Worm (Caenorhabditis elegans) whole organism, dauer: ENCODE data around the gene cpr-3.
"Not testable (repeated sequence)": the region's sequence is repeated elsewhere in the genome, so short reads cannot be mapped to it uniquely, and the experiment has no call there.

Experiments
- unc-62 ChIP-seq: sonication (generic microtip); optimal IDR thresholded peaks from 2 replicates; lab custom pipeline; 2017; ENCODE audit warnings: missing biosample characterization, missing genetic modification reagents, missing genetic modification characterization

The cpr-3 gene

DNA sequence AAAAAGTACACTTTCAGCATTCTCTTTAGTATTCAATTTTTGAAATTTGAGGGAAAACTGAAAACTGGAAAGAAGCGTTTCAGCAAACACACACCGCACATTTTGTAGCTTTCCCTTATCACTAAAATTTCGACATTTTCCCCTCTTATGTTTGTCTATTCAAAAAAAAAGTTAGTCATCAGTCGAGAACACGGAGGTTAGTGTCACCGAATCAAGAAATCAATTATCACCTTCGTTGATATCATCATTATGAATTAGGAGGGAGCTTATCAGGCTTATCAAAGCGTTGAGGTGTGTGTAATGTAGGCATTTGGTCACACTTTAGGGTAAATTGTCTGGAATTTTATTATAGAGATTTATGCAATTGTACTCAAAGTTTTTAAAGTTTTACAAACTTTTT lies at the start of gene cpr-3:
Gene cpr-3, minus strand, starts transcription at position 104 of the 400 bp plus-strand sequence.
- no peak for TF ChIP-seq unc-62

DNA sequence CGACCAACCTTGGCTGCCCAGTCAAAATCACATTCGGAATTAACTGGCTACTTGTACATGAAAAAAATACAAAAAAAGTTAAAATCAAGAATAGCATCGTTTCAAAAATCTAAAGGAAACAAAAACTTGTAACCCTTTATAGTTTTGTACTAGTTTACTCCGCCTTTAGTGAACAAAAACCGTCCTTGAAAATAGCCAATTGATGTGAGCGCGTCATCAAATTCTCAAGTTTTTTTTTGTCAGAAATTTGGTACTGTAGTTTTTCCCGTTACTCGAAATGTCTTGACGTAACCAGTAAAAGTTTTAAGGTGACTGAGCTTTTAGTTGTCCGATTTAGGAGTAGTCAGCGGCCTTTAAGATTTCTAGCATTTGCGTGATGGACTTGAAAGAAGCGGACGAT lies 48.8 kb upstream of the cpr-3 start, which contains the start of gene C29F3.3:
Gene C29F3.3, minus strand, starts transcription at position 101 of the 400 bp plus-strand sequence.
- no peak for TF ChIP-seq unc-62

DNA sequence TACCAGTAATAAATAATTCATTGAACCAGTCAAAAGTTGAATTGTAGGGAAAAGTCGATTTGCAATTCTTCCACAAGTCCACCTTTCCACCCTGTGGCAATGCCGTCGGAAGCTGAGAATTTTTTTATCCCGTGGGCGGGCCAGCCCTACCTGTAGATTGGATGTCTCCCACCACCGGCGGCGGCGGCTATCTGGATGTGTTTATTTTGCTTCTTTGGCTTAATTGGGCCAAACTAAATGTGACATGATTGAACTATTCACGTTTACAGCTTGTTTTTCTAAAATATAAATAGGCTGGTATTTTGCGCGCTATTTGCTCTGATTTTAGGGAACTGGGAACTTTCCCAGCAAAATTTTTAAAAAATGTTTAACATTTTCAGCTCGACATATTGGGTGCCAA lies 46.0 kb upstream of the cpr-3 start, which contains the start of gene wrt-8:
Gene wrt-8, minus strand, starts transcription at position 101 of the 400 bp plus-strand sequence.
- no peak for TF ChIP-seq unc-62

DNA sequence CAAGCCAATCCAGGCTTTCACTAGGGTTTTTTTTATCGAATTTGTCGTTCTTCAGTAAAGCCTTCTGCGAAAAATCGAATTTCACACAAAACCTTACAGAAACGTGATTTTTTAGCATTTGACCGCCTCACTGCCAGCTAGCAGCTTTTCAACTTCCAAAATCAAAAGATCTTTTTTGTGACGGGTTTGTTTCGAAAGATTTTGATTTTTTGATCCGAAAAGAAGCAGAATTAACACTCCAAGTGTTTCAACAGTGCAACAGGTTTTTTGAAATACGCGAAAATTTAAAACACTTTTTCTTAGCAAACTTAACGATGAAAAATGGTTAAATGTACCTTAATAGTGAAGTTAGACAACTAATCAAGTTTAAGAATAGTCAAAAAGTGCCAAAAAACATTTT lies 42.9 kb upstream of the cpr-3 start, which contains the start of gene clec-229:
Gene clec-229, minus strand, starts transcription at position 101 of the 400 bp plus-strand sequence.
- TF ChIP-seq unc-62: no peak

DNA sequence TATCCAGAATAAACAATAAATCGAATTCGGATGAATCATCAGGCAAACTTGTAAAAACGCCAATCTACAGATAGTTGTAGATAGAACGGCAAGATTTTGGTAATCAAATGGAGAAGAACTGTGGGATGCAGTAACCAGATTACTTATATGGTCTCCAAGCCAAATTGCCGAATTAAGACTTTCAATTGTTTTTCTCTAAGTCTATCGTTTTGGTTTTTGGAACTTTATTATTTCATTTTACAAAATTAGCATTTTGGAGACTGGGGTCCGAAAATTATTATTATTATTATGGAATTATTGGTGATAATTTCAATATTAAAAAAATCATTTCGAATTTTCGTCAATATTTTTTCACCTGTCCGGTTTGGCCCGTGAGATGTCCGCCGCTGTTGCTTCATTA lies 40.9 kb upstream of the cpr-3 start, which contains the start of gene clec-228:
Gene clec-228, minus strand, starts transcription at position 101 of the 400 bp plus-strand sequence.
- TF ChIP-seq unc-62: no peak

DNA sequence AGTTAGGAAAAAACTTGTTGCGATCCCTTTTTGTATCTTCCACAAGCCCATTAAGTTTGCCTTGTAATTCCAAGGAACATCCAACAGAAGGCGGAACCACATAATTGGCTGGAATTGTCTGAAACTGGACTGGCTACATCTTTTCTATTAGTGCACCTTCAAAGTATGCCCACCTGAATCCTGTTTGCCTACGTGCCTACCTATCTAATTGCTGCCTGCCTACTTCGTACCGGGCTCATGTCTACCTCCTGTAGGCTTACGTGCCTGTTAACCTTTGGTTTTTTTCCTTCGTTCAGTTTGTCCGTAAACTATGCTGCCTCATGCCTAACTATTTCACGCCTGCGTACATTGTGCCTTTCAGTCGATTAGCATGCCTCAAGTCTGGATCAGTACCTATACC lies 38.9 kb upstream of the cpr-3 start, which contains the start of gene wrt-7:
Gene wrt-7, minus strand, starts transcription at position 101 of the 400 bp plus-strand sequence.
- TF ChIP-seq unc-62: no peak

DNA sequence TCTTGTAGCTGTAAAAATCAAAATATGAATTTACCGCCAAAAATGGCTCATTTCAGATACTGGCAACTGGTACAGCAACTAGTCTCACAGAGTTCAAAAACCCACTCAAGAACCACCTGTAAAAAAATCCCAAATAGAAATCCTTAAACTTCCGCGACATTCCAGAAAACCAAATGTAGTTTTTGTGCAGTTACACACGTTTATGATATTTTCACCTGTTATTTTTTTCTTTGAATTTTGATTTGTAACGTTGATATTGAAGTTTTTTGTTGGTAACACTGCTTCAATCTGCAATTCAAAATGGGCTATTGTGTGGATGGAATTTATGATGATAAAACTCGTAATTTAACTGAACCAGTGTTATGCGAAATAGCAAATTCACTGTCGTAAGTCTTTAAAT lies 34.4 kb upstream of the cpr-3 start, which contains the start of gene srw-113:
Gene srw-113, plus strand, starts transcription at position 301 of the 400 bp plus-strand sequence.
- no peak for TF ChIP-seq unc-62

DNA sequence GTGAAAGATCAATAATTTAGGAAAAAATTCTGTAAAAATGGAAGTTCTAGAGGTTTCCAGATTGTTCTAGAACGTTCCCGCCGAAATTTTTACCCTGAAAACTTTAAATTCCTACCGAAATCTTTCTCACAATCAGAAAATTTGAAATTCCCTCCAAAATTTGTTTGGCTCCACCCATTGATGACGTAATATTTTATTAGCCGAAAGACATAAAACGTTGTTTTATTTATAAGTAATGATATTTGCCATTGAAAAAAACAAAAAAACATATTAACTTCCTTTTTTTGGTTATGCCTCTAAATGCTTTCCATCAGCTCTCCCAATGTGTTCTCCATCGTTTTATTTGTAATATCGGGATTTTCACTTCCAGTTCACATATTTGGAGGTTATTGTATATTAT lies 31.8 kb upstream of the cpr-3 start, which contains the start of gene srh-295:
Gene srh-295, plus strand, starts transcription at position 301 of the 400 bp plus-strand sequence.
- TF ChIP-seq unc-62: no peak

DNA sequence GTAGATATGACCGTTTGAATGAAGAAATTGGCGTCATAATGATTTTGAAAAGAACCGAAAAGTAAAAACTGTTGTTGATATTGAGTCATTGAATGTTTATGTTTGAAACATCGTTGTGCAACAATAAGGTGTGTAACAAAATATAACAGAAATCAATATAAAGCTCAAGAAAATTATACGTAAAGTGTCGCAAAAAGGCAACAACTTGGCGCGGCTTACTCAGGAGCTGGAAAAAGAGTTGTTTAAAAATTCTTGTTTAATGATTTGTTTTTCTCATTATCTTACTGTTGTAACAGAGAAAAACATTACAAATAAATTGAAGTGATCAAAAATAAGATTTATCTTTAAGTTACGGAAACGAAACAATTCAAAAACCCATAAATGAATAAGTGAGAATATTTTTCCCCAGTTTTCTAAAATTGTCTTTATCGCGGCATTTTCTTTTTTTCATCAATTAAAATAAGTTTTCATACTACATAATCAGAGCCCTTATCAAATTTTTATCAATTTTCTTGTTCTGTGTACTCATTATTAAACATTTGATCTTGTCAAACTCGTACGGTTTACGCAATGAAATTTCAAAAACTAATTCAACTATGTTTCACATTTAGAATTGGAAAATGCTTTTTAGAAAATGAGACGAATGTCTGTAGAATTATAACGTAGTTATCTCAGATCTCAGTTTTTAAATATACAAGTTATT lies 29.4 kb upstream of the cpr-3 start, which contains the start of gene ZK1037.6:
Gene ZK1037.6, minus strand, starts transcription at position 51 of the 703 bp plus-strand sequence.
- no peak for TF ChIP-seq unc-62

DNA sequence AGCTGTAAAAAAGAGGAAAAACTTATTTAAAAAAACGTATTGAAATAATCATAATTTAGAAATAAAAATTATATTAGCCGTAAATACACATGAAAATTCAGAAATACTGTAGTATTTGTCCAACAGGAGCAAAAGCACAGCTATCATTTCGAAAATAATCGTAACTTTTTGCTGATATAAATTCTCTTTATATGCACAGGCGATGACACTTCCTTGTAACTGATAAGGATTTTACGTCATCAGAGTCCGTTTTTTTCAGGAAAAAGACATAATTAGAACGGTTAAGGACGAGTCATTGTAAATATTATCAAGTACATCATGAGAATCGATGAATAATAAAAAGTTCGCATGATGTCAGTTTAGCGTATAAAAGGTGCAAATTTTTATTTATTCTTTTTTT lies 24.9 kb upstream of the cpr-3 start:
- no peak for TF ChIP-seq unc-62

DNA sequence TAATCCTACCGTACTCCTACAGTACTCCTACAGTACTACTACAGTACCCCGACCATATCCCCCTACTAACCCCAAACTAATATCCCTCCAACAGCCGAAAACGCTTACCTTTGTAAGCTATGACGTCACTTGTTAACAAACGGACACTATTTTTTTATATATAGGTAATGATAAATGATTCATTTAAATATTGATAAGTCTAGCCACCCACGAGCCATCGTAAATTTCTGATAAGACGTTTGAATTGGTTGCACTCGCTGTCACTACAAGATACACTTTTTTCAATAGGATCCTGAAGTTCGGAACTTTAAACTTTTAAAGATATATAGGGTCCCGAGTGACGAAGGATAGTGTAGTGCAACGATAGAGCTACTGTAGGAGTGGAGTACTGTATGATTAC lies 24.2 kb upstream of the cpr-3 start, which contains the start of gene nhr-247:
Gene nhr-247, plus strand, starts transcription at position 330 of the 400 bp plus-strand sequence.
- TF ChIP-seq unc-62: not testable (repeated sequence)

DNA sequence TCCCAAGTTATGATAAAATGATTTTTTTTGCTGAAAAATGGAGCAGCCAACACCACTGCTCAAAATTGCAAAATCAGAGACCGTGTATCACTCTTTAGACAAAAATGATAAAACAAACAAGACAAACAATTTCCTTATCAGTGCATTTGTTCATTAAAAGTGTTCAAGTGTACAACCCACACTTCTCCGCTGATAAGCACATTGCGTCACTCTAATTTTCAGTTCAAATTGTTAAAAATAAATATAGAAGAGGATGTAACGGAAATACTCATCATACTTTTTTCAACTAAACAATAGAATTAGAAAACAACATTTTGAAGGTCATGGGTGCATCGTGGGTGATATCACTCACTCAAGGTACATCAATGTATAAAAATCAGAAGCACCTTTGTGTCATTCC lies 20.1 kb upstream of the cpr-3 start, which contains the start of gene nhr-291:
Gene nhr-291, plus strand, starts transcription at position 324 of the 400 bp plus-strand sequence.
- no peak for TF ChIP-seq unc-62

DNA sequence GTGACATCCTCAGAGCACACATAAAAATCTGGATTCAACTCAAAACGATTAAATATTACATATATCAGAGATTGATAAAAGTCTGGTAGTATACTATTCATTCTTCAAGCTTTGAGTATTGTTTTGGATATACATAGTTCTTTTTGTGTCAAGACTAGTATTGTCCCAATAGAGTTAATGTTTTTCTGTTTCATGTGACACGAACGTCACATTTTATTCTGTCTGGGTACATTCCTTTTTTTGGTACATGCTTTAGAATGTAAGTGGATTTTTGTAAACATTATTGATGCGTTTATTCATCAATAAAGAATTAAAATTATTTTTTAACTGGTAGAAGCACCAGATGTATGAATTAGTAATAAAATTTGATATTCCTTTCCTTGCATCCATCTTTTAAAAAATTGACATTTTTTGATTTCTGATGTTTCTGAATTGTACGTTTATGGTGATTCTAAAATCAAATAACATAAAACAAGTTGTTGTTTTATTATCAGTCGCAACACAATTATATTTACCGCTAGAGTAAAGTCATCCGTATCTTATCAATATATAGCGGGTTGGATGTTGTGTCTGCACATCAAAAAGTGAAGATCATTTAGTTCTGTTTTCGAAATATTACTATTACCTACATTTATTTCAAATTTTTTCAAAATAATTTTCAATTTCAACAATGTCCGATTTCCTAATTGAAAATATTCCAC lies 17.5 kb upstream of the cpr-3 start, which contains the start of the genes srt-22 and nhr-246:
Gene srt-22, minus strand, starts transcription at position 101 of the 701 bp plus-strand sequence.
Gene nhr-246, plus strand, starts transcription at position 651 of the 701 bp plus-strand sequence.
- TF ChIP-seq unc-62: no peak

DNA sequence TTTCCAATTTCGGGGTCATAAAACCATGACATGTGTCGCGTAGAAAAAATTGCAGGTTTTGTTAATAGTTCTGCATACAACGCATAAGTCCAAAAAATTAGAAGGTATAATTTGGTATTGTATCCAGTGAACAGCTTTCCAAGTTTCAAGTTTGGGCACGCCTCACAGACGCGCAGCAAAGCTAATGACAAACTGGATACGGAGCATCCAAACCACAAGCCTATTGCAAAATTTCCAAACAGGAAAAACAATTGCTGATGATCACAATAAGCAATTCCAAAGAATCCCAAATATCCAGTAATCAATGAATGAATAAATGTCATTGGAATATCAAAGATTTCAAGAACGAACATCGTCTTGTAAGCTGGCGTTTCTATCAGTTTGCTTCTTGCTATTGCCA lies 15.0 kb upstream of the cpr-3 start:
- TF ChIP-seq unc-62: no peak

DNA sequence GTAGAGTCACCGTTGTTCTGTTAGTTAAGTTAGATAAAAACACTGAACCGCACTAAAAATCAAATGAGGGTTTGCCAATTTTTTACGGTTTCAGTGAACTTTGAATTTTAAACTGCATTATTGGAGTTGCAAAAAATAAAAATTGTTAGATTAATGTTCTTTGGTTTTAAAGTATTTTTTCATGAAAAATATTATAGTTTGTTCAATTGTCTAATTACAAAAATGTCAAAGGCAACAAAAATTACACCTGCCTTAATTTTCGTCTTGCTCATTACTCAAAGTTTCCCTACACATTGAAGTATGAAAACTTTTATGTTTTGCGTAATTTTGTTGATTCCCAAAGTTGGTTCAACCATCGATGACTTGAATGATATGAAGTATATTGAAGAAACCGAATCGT lies 12.3 kb upstream of the cpr-3 start, which contains the start of gene irld-62:
Gene irld-62, plus strand, starts transcription at position 301 of the 400 bp plus-strand sequence.
- no peak for TF ChIP-seq unc-62

DNA sequence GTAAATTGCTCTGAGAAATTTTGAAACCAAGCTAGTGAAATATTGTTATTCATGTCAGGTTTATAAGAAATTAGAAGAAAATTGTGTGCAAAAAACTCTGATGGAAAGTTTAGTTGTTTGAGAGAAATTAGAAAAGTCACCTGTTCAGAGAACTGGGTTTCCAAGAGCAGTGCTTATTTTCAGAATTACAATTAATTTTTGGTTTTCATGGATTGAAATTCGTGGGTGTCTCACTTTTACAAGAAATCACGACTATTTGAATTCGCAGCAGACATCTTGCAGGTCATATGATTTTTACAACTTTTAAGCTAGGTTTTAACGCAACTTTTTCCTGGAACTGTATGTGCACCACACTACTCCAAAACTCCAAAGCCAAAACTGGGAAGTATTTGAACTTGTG lies 10.5 kb upstream of the cpr-3 start, which contains the start of gene srz-10:
Gene srz-10, minus strand, starts transcription at position 88 of the 400 bp plus-strand sequence.
- no peak for TF ChIP-seq unc-62

DNA sequence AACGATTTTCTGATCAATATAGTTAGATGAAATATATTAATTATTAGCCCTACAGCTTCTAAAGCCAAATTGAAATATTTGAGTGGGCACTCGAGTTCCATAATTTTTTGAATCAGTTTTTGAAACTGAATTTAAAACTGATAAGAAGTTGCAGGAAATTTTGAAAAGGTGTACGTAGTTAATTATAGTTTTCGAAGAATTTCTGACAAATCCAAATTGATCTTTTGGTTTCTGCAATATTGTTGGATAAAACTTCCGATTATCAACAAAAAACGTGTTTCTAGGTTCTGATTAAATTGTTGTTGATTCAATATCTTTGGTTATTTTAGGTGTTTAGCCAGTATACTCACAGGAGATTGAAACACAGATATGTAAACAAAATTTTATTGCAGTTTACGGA lies 8.2 kb upstream of the cpr-3 start, which contains the start of gene T26H8.4:
Gene T26H8.4, minus strand, starts transcription at position 101 of the 400 bp plus-strand sequence.
- no peak for TF ChIP-seq unc-62
